Worm (Caenorhabditis elegans): ENCODE data around the gene W03C9.1.

W03C9.1 gene

ce11 chrII:11979449-11980095, 17.6 kb upstream of the W03C9.1 start, which contains the start of the genes ash-2 and Y17G7B.20:
ash-2 (plus strand) TSS chrII:11979838.
Y17G7B.20 (minus strand) TSS chrII:11979844.
- TF ChIP-seq nhr-23 (tag; optimal IDR thresholded peaks at IDR 0.05): no peak
- peak; percentile 38 for TF ChIP-seq ama-1 (optimal IDR thresholded peaks at IDR 0.05)
- TF ChIP-seq ceh-16 (tag; optimal IDR thresholded peaks at IDR 0.05): no peak
- TF ChIP-seq nhr-25 (tag; optimal IDR thresholded peaks at IDR 0.05): peak; percentile 3
- no peak for TF ChIP-seq unc-62 (GFP tag; optimal IDR thresholded peaks at IDR 0.05)
- no peak for TF ChIP-seq nhr-237 (tag; optimal IDR thresholded peaks at IDR 0.05)
- TF ChIP-seq lin-39 (tag; optimal IDR thresholded peaks at IDR 0.05): peak; percentile 33
- TF ChIP-seq fkh-10 (GFP tag; optimal IDR thresholded peaks at IDR 0.05): no peak
- peak; percentile 4 for TF ChIP-seq snpc-4 (tag; optimal IDR thresholded peaks at IDR 0.05)
- TF ChIP-seq unc-39 (tag; optimal IDR thresholded peaks at IDR 0.05): no peak
- peak; percentile 31 for TF ChIP-seq hmg-11 (tag; optimal IDR thresholded peaks at IDR 0.05)
- TF ChIP-seq R02D3.7 (tag; optimal IDR thresholded peaks at IDR 0.05): no peak
- no peak for TF ChIP-seq egl-27 (tag; optimal IDR thresholded peaks at IDR 0.05)
- no peak for TF ChIP-seq elt-2 (tag; optimal IDR thresholded peaks at IDR 0.05)
- peak; percentile 21 for TF ChIP-seq lin-15B (tag; optimal IDR thresholded peaks at IDR 0.05)
- TF ChIP-seq pha-4 (tag; optimal IDR thresholded peaks at IDR 0.05): peak; percentile 18
- TF ChIP-seq fkh-2 (tag; optimal IDR thresholded peaks at IDR 0.05): no peak
- TF ChIP-seq skn-1 (tag; optimal IDR thresholded peaks at IDR 0.05): no peak
- TF ChIP-seq ZK546.5 (tag; optimal IDR thresholded peaks at IDR 0.05): no peak

- TF ChIP-seq skn-1 (tag; optimal IDR thresholded peaks at IDR 0.05) (no peak), R02D3.7 (tag; optimal IDR thresholded peaks at IDR 0.05) (no peak), fkh-2 (tag; optimal IDR thresholded peaks at IDR 0.05) (no peak)
These were observed 17.0 kb upstream of the W03C9.1 start for ce11 chrII:11978920-11979319.

DNA sequence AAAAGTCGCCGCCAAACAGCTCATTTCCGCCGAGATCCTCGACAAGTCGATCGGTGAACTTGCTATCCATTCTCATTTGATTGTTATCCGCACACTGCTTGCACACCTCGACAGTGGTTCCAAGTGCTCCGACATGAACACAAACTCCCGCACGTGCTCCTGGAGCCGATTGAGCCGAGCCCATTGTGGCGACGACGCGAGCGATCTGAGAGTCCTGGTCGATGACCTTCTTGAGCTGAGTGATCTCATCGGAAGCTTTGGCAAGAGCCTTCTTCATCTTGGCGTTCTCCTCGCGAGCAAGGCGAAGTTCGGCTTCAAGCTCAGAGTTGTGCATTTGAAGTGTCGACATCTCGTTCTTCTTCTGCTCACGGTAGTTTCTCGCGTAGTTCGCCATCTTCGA, 16.6 kb upstream of the W03C9.1 start:
- no peak for TF ChIP-seq ceh-9 (tag; optimal IDR thresholded peaks at IDR 0.05)
- no peak for TF ChIP-seq elt-1 (tag; optimal IDR thresholded peaks at IDR 0.05)
- no peak for TF ChIP-seq nhr-67 (tag; optimal IDR thresholded peaks at IDR 0.05)
- TF ChIP-seq elt-3 (tag; optimal IDR thresholded peaks at IDR 0.05): no peak
- no peak for TF ChIP-seq hmg-11 (tag; optimal IDR thresholded peaks at IDR 0.05)

ce11 chrII:11977363-11977762, 15.4 kb upstream of the W03C9.1 start, which contains the start of gene Y17G7B.21:
Y17G7B.21 (minus strand) TSS chrII:11977661.
- no peak for TF ChIP-seq egl-5 (tag; optimal IDR thresholded peaks at IDR 0.05)
- TF ChIP-seq nhr-67 (tag; optimal IDR thresholded peaks at IDR 0.05): no peak
- TF ChIP-seq ama-1 (optimal IDR thresholded peaks at IDR 0.05): peak; percentile 72
- TF ChIP-seq ceh-16 (tag; optimal IDR thresholded peaks at IDR 0.05): no peak
- no peak for TF ChIP-seq fkh-2 (tag; optimal IDR thresholded peaks at IDR 0.05)
- TF ChIP-seq elt-3 (tag; optimal IDR thresholded peaks at IDR 0.05): peak in 1 of 3 experiments; percentile 4
- peak; percentile 7 for TF ChIP-seq lsy-12 (tag; optimal IDR thresholded peaks at IDR 0.05)

DNA sequence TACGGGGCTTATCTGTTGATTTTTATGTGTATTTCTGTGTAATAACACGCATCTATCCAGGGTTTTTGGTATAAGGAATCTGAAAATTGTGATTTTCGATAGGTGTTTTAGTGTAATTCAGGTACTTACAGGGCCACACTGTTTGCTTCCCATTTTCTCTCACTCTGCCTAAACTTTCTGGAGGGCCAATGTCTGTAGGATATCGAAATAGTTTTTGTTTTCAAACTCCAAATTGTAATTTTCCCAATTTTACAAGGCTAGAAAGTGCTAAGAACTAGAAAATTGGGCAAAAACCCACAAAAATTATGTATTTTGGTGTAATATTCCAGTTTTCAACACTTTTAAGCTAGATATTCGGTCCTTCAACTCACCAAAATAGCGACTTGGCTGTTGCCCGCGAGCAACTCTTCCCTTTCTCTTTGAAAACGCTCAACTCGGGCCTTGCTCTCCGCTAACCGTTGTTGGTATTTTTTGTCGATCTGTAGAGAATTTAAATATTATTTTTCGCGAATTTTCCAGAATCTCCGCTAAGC, 14.9 kb upstream of the W03C9.1 start:
- peak; percentile 27 for TF ChIP-seq nhr-43 (tag; optimal IDR thresholded peaks at IDR 0.05; ENCODE audit: poor library complexity, severe bottlenecking)
- TF ChIP-seq aly-2 (tag; optimal IDR thresholded peaks at IDR 0.05): no peak

DNA sequence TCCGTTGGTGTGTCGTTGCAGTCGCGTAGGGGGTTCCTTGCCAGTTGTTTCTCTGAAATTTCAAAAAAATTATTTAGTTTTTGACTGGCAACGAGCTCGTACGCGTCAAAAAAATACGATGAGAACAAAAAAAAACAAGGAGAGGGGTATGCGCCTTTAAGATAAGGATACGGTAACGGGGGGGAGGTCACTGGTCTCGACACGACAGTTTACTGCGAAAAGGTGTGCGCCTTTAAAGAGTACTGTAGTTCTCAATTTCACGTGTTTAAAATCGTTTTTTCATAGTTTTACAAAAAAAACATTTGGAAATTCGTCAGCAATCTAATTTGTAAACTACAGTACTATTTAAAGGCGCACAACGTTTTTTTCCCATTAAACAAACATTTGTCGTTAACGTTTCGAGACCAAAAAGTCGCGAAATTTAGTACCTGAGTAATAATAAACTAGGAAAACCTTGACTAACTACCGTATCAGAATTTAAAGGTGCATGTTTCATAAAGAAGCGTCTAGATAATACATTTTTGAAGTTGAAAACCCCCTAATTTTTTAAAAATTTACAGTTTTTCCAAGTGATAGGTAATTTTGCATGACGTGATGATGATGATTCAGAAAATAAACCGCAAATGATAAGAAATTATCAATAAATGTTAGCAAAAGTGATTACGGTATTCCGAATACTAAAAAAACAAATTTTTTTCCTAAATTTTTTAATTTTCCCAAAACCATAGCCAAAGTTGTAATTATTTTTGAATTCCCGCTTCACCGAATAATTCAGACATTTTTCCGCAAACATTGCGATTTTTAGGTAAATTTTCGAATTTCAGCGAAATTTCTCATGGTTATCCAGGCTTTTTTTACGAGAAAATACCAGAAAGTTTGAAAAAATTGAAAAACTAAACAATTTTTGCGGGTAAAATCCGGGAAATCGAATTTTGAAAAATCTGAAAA, 12.4 kb upstream of the W03C9.1 start:
- TF ChIP-seq ceh-16 (tag; optimal IDR thresholded peaks at IDR 0.05) (no peak), ama-1 (optimal IDR thresholded peaks at IDR 0.05) (peak; percentile 77), nhr-43 (tag; optimal IDR thresholded peaks at IDR 0.05; ENCODE audit: poor library complexity, severe bottlenecking) (peak; percentile 11), pqm-1 (tag; optimal IDR thresholded peaks at IDR 0.05) (peak; percentile 19), fos-1 (tag; optimal IDR thresholded peaks at IDR 0.05) (peak; percentile 76), nhr-12 (tag; optimal IDR thresholded peaks at IDR 0.05) (no peak), nhr-28 (tag; optimal IDR thresholded peaks at IDR 0.05) (peak; percentile 55), zag-1 (tag; optimal IDR thresholded peaks at IDR 0.05) (no peak), ZK546.5 (tag; optimal IDR thresholded peaks at IDR 0.05) (peak; percentile 53), nfya-1 (tag; optimal IDR thresholded peaks at IDR 0.05; ENCODE audit: insufficient read depth) (peak; percentile 3), lsy-12 (tag; optimal IDR thresholded peaks at IDR 0.05) (peak; percentile 40), R02D3.7 (tag; optimal IDR thresholded peaks at IDR 0.05) (no peak), jun-1 (tag; optimal IDR thresholded peaks at IDR 0.05) (peak; percentile 47), pha-4 (tag; optimal IDR thresholded peaks at IDR 0.05) (peak; percentile 34), aly-2 (tag; optimal IDR thresholded peaks at IDR 0.05) (peak; percentile 34), ceh-82 (tag; optimal IDR thresholded peaks at IDR 0.05) (no peak), elt-2 (tag; optimal IDR thresholded peaks at IDR 0.05) (peak; percentile 49), fkh-10 (GFP tag; optimal IDR thresholded peaks at IDR 0.05) (no peak), hmg-11 (tag; optimal IDR thresholded peaks at IDR 0.05) (peak; percentile 13), nhr-77 (tag; optimal IDR thresholded peaks at IDR 0.05) (peak; percentile 24)

Data from whole organism, L3 larva.